Worm (Caenorhabditis elegans): ENCODE measurements around the gene F55A4.7.

The F55A4.7 gene

DNA sequence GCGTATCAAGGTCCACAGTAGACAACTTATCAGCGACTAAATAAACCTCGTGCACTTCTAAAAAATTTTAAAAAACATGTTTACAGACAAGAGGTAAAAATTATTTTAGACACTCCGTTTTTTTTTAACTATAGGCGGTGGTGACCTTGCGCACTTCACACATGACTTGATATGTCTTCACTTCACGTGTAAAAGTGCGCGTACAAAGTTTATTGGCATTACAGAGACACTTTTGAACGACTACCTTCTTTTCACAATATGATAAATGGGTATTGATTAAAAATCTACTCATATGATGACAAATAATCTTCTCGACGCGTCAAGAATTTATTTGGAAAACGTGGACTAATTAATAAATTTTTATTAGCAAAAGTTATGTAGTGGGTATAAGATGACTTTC is 11.5 kb downstream of the F55A4.7 start:
- no peak for TF ChIP-seq aly-1 (tag; optimal IDR thresholded peaks at IDR 0.05)
- no peak for TF ChIP-seq sea-1 (GFP tag; conservative IDR thresholded peaks at IDR 0.05)
- no peak for TF ChIP-seq flt-1 (GFP tag; IDR thresholded peaks at IDR 0.05)
- no peak for TF ChIP-seq B0310.2 (tag; optimal IDR thresholded peaks at IDR 0.05)
- TF ChIP-seq hmbx-1 (tag; optimal IDR thresholded peaks at IDR 0.05), result no peak
- no peak for TF ChIP-seq ets-7 (tag; optimal IDR thresholded peaks at IDR 0.05)
- no peak for TF ChIP-seq ama-1 (optimal IDR thresholded peaks at IDR 0.05)
- no peak for TF ChIP-seq pes-1 (GFP tag; IDR thresholded peaks at IDR 0.05)

DNA sequence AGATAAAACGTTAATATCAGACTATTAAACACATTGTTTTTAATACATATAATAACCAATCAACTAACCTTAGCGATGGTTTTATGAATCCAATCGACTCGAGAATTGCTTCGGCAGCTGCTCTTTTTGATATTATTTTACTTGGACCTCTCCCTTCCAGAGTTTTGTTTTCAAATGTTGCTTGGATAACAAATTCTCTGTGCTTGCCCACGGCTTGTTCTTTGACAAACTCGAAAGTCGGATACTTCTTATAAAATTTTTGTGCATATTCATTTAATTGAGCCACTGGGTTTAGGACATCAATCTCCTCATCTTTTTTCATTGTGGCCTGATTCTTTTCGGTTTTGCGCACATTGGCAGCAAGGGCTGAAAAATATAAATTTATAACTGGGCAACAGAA is 13.2 kb downstream of the F55A4.7 start, which contains the start of gene F55A4.3:
F55A4.3 (minus strand) TSS at position 101 of the 400 bp plus-strand sequence.
- no peak for TF ChIP-seq hnd-1 (tag; optimal IDR thresholded peaks at IDR 0.05)
- no peak for TF ChIP-seq flt-1 (GFP tag; IDR thresholded peaks at IDR 0.05)
- TF ChIP-seq B0310.2 (tag; optimal IDR thresholded peaks at IDR 0.05), result no peak
- TF ChIP-seq scrt-1 (GFP tag; IDR thresholded peaks at IDR 0.05), result no peak
- no peak for TF ChIP-seq tbx-37 (GFP tag; conservative IDR thresholded peaks at IDR 0.05)
- no peak for TF ChIP-seq sea-1 (GFP tag; conservative IDR thresholded peaks at IDR 0.05)
- no peak for TF ChIP-seq tbx-11 (GFP tag; IDR thresholded peaks at IDR 0.05)
- TF ChIP-seq hmbx-1 (tag; optimal IDR thresholded peaks at IDR 0.05), result no peak
- no peak for TF ChIP-seq pes-1 (GFP tag; IDR thresholded peaks at IDR 0.05)
- TF ChIP-seq ets-7 (tag; optimal IDR thresholded peaks at IDR 0.05), result no peak
- TF ChIP-seq aly-1 (tag; optimal IDR thresholded peaks at IDR 0.05), result no peak
- no peak for TF ChIP-seq F13C5.2 (tag; optimal IDR thresholded peaks at IDR 0.05)
- TF ChIP-seq ceh-36 (tag; optimal IDR thresholded peaks at IDR 0.05), result no peak
- no peak for TF ChIP-seq ceh-13 (GFP tag; optimal IDR thresholded peaks at IDR 0.05)
- TF ChIP-seq ama-1 (optimal IDR thresholded peaks at IDR 0.05), result no peak
- TF ChIP-seq hmg-4 (GFP tag; optimal IDR thresholded peaks at IDR 0.05), result no peak
- TF ChIP-seq tra-4 (tag; optimal IDR thresholded peaks at IDR 0.05), result no peak

DNA sequence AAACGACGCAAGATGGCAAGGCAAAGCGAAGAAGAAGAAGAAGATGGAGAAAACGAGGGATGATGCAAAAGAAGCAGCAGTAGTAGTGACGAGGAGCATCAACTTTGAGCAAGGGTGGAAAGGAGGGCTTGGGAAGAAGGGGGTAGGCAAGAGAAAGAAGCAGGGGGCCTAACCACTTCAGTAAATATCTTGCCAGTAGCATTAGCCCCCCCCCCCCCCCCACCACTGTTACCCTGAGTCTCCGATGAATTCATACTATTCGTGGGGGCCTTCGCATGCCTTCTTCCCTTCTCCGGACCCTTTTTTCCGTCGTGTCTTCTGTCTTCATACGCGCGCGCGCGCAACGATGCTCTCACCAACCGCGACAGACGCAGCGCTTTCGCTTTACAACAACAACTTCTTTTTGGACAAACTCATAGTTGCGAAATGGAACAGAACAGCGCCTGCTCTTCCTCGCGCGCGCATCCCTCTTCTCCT is 16.4 kb downstream of the F55A4.7 start:
- no peak for TF ChIP-seq tbx-11 (GFP tag; IDR thresholded peaks at IDR 0.05)
- TF ChIP-seq aly-1 (tag; optimal IDR thresholded peaks at IDR 0.05), result no peak
- peak; percentile 22 for TF ChIP-seq F13C5.2 (tag; optimal IDR thresholded peaks at IDR 0.05)
- peak; percentile 79 for TF ChIP-seq hmg-4 (GFP tag; optimal IDR thresholded peaks at IDR 0.05)

- TF ChIP-seq scrt-1 (GFP tag; IDR thresholded peaks at IDR 0.05), result no peak
- no peak for TF ChIP-seq hnd-1 (tag; optimal IDR thresholded peaks at IDR 0.05)
- TF ChIP-seq aly-1 (tag; optimal IDR thresholded peaks at IDR 0.05), result no peak
- no peak for TF ChIP-seq B0310.2 (tag; optimal IDR thresholded peaks at IDR 0.05)
- TF ChIP-seq ets-7 (tag; optimal IDR thresholded peaks at IDR 0.05), result no peak
- TF ChIP-seq tbx-11 (GFP tag; IDR thresholded peaks at IDR 0.05), result no peak
- TF ChIP-seq hmg-4 (GFP tag; optimal IDR thresholded peaks at IDR 0.05), result no peak
- TF ChIP-seq F13C5.2 (tag; optimal IDR thresholded peaks at IDR 0.05), result no peak
- TF ChIP-seq ama-1 (optimal IDR thresholded peaks at IDR 0.05), result no peak
- TF ChIP-seq tbx-37 (GFP tag; conservative IDR thresholded peaks at IDR 0.05), result no peak
- TF ChIP-seq pes-1 (GFP tag; IDR thresholded peaks at IDR 0.05), result no peak
- no peak for TF ChIP-seq tra-4 (tag; optimal IDR thresholded peaks at IDR 0.05)
- TF ChIP-seq flt-1 (GFP tag; IDR thresholded peaks at IDR 0.05), result no peak
These were observed 19.7 kb downstream of the F55A4.7 start for ce11 chrX:1018586-1018985.

DNA sequence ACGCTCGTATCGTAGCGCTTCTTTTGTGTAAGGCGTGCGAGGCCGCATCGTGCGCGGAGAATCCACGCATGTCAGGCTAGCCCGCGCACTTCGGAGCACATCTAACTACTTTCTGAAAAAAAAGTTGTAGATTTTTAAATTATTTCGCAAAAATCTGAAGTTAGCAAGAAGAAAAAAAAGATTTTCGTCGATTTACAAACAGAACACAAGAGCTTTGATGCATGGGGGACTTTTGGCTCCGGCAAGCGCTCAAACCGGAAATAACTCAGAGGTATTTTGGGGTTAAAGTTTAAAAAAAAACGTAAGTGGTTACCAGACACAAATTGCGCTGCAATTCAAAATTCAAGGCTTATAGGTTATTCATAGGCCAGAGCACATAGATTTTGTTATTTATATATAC is 20.8 kb downstream of the F55A4.7 start, which contains the start of the genes F55A4.13 and nlf-1:
F55A4.13 (minus strand) TSS at position 101 of the 400 bp plus-strand sequence.
nlf-1 (minus strand) TSS at position 112 of the 400 bp plus-strand sequence.
- TF ChIP-seq ama-1 (optimal IDR thresholded peaks at IDR 0.05) (no peak), flt-1 (GFP tag; IDR thresholded peaks at IDR 0.05) (no peak), pes-1 (GFP tag; IDR thresholded peaks at IDR 0.05) (no peak), hnd-1 (tag; optimal IDR thresholded peaks at IDR 0.05) (no peak), ets-7 (tag; optimal IDR thresholded peaks at IDR 0.05) (no peak), aly-1 (tag; optimal IDR thresholded peaks at IDR 0.05) (no peak), hmg-4 (GFP tag; optimal IDR thresholded peaks at IDR 0.05) (no peak), F13C5.2 (tag; optimal IDR thresholded peaks at IDR 0.05) (no peak), tbx-37 (GFP tag; conservative IDR thresholded peaks at IDR 0.05) (no peak), ceh-13 (GFP tag; optimal IDR thresholded peaks at IDR 0.05) (no peak), hmbx-1 (tag; optimal IDR thresholded peaks at IDR 0.05) (no peak), sea-1 (GFP tag; conservative IDR thresholded peaks at IDR 0.05) (no peak), tbx-11 (GFP tag; IDR thresholded peaks at IDR 0.05) (no peak), scrt-1 (GFP tag; IDR thresholded peaks at IDR 0.05) (no peak), B0310.2 (tag; optimal IDR thresholded peaks at IDR 0.05) (no peak), ceh-36 (tag; optimal IDR thresholded peaks at IDR 0.05) (no peak), tra-4 (tag; optimal IDR thresholded peaks at IDR 0.05) (no peak)

ce11 chrX:1014708-1015107 is 23.5 kb downstream of the F55A4.7 start:
- no peak for TF ChIP-seq F13C5.2 (tag; optimal IDR thresholded peaks at IDR 0.05)
- TF ChIP-seq scrt-1 (GFP tag; IDR thresholded peaks at IDR 0.05), result no peak
- no peak for TF ChIP-seq ceh-36 (tag; optimal IDR thresholded peaks at IDR 0.05)
- no peak for TF ChIP-seq aly-1 (tag; optimal IDR thresholded peaks at IDR 0.05)
- no peak for TF ChIP-seq sea-1 (GFP tag; conservative IDR thresholded peaks at IDR 0.05)
- no peak for TF ChIP-seq ceh-13 (GFP tag; optimal IDR thresholded peaks at IDR 0.05)
- TF ChIP-seq flt-1 (GFP tag; IDR thresholded peaks at IDR 0.05), result no peak
- no peak for TF ChIP-seq hmg-4 (GFP tag; optimal IDR thresholded peaks at IDR 0.05)
- no peak for TF ChIP-seq tbx-11 (GFP tag; IDR thresholded peaks at IDR 0.05)
- no peak for TF ChIP-seq B0310.2 (tag; optimal IDR thresholded peaks at IDR 0.05)
- no peak for TF ChIP-seq ama-1 (optimal IDR thresholded peaks at IDR 0.05)
- TF ChIP-seq tra-4 (tag; optimal IDR thresholded peaks at IDR 0.05), result no peak
- TF ChIP-seq hmbx-1 (tag; optimal IDR thresholded peaks at IDR 0.05), result no peak
- TF ChIP-seq tbx-37 (GFP tag; conservative IDR thresholded peaks at IDR 0.05), result no peak
- TF ChIP-seq ets-7 (tag; optimal IDR thresholded peaks at IDR 0.05), result no peak
- TF ChIP-seq hnd-1 (tag; optimal IDR thresholded peaks at IDR 0.05), result no peak
- no peak for TF ChIP-seq pes-1 (GFP tag; IDR thresholded peaks at IDR 0.05)

ce11 chrX:1012385-1012866 is 25.8 kb downstream of the F55A4.7 start:
- TF ChIP-seq hmbx-1 (tag; optimal IDR thresholded peaks at IDR 0.05) (no peak), flt-1 (GFP tag; IDR thresholded peaks at IDR 0.05) (no peak), B0310.2 (tag; optimal IDR thresholded peaks at IDR 0.05) (no peak)
